Worm (Caenorhabditis elegans) whole organism, L4 larva: ENCODE measurements around the gene F54F2.9.

Experiments used
- F26F4.8 ChIP-seq: fragments of 200-800 bp; sonication (Bioruptor generic); conservative IDR thresholded peaks from 2 replicates; pipeline ENCODE4 v1.3.6; 2022; ENCODE audit warnings: missing genetic modification characterization, missing compliant biosample characterization
- F49E8.2 ChIP-seq: sonication (generic microtip); optimal IDR thresholded peaks from 2 replicates; lab custom pipeline; 2016; ENCODE audit warnings: missing compliant biosample characterization, mild to moderate bottlenecking, missing genetic modification characterization, borderline replicate concordance
- Y75B8A.6 ChIP-seq: fragments of 200-800 bp; sonication (Bioruptor generic); IDR thresholded peaks from 2 replicates; pipeline ENCODE4 v1.3.6; 2022; ENCODE audit warnings: missing genetic modification reagents, missing genetic modification characterization, missing compliant biosample characterization
- aha-1 ChIP-seq: fragments of 150-350 bp; peaks from one replicate; lab custom pipeline; 2014; ENCODE audit warnings: missing biosample characterization, missing genetic modification characterization
- aly-2 ChIP-seq: sonication (generic microtip); optimal IDR thresholded peaks from 2 replicates; lab custom pipeline; 2018; ENCODE audit warnings: missing biosample characterization, missing genetic modification characterization
- ceh-28 ChIP-seq: fragments of 150-350 bp; optimal IDR thresholded peaks from 2 replicates; lab custom pipeline; 2014; ENCODE audit warnings: missing biosample characterization, missing genetic modification reagents, missing genetic modification characterization
- ceh-44 ChIP-seq: fragments of 200-800 bp; sonication (Bioruptor generic); IDR thresholded peaks from 2 replicates; pipeline ENCODE4 v1.3.6; 2022; ENCODE audit warnings: missing genetic modification reagents, missing genetic modification characterization, missing compliant biosample characterization
- ceh-82 ChIP-seq: sonication (generic microtip); optimal IDR thresholded peaks from 2 replicates; lab custom pipeline; 2017; ENCODE audit warnings: missing biosample characterization, missing genetic modification characterization
- ces-1 ChIP-seq: fragments of 150-350 bp; sonication (generic microtip); optimal IDR thresholded peaks from 4 replicates; lab custom pipeline; 2014; ENCODE audit warnings: missing biosample characterization, missing genetic modification reagents, missing genetic modification characterization
- ctbp-1 ChIP-seq: fragments of 200-800 bp; sonication (Bioruptor generic); IDR thresholded peaks from 2 replicates; pipeline ENCODE4 v1.3.6; 2022; ENCODE audit warnings: missing genetic modification reagents, missing genetic modification characterization, missing compliant biosample characterization
- daf-8 ChIP-seq: fragments of 200-800 bp; sonication (Bioruptor generic); IDR thresholded peaks from 2 replicates; pipeline ENCODE4 v1.3.6; 2022; ENCODE audit warnings: missing genetic modification characterization, missing compliant biosample characterization
- dpl-1 ChIP-seq: fragments of 150-350 bp; optimal IDR thresholded peaks from 2 replicates; lab custom pipeline; 2014; ENCODE audit warnings: missing biosample characterization, missing genetic modification reagents, missing genetic modification characterization
- dve-1 ChIP-seq: sonication (generic microtip); optimal IDR thresholded peaks from 2 replicates; lab custom pipeline; 2017; ENCODE audit warnings: antibody characterized with exemption, mild to moderate bottlenecking, missing genetic modification characterization, missing compliant biosample characterization; ENCODE audit not compliant: insufficient read depth
- egl-27 ChIP-seq: sonication (generic microtip); optimal IDR thresholded peaks from 3 replicates; lab custom pipeline; 2017; ENCODE audit warnings: missing biosample characterization, missing genetic modification reagents, missing genetic modification characterization
- egl-43 ChIP-seq: fragments of 200-800 bp; sonication (Bioruptor generic); IDR thresholded peaks from 2 replicates; pipeline ENCODE4 v1.3.6; 2022; ENCODE audit warnings: missing genetic modification reagents, missing genetic modification characterization, missing compliant biosample characterization
- fkh-10 ChIP-seq: fragments of 150-350 bp; optimal IDR thresholded peaks from 2 replicates; lab custom pipeline; 2014; ENCODE audit warnings: missing biosample characterization, missing genetic modification reagents, missing genetic modification characterization
- fos-1 ChIP-seq: fragments of 150-350 bp; optimal IDR thresholded peaks from 2 replicates; lab custom pipeline; 2014; ENCODE audit warnings: missing biosample characterization, missing genetic modification characterization
- hif-1 ChIP-seq, 2 experiments: sonication (generic microtip); optimal IDR thresholded peaks; 2 replicates each; lab custom pipeline; 2016 to 2017; ENCODE audit warnings: missing compliant biosample characterization in 2 of 2, missing genetic modification characterization in 2 of 2, missing genetic modification reagents in 2 of 2, missing genotype in 2 of 2, mild to moderate bottlenecking in 1 of 2
- jun-1 ChIP-seq: fragments of 150-350 bp; optimal IDR thresholded peaks from 2 replicates; lab custom pipeline; 2014; ENCODE audit warnings: missing biosample characterization, missing genetic modification reagents, missing genetic modification characterization
- lim-7 ChIP-seq: fragments of 200-800 bp; sonication (Bioruptor generic); IDR thresholded peaks from 2 replicates; pipeline ENCODE4 v1.3.6; 2022; ENCODE audit warnings: missing genetic modification characterization, missing compliant biosample characterization
- lin-1 ChIP-seq: fragments of 200-800 bp; sonication (Bioruptor generic); IDR thresholded peaks from 2 replicates; pipeline ENCODE4 v1.3.6; 2022; ENCODE audit warnings: missing genetic modification reagents, missing genetic modification characterization, missing compliant biosample characterization
- lin-13 ChIP-seq: fragments of 150-350 bp; optimal IDR thresholded peaks from 2 replicates; lab custom pipeline; 2014; ENCODE audit warnings: missing biosample characterization, missing genetic modification reagents, missing genetic modification characterization
- lin-15B ChIP-seq: fragments of 150-350 bp; sonication (generic microtip); optimal IDR thresholded peaks from 3 replicates; lab custom pipeline; 2014; ENCODE audit warnings: missing biosample characterization, missing genetic modification characterization
- lin-39 ChIP-seq: fragments of 150-350 bp; optimal IDR thresholded peaks from 2 replicates; lab custom pipeline; 2014; ENCODE audit warnings: missing biosample characterization, missing genetic modification reagents, missing genetic modification characterization
- lir-3 ChIP-seq: sonication (generic microtip); optimal IDR thresholded peaks from 2 replicates; lab custom pipeline; 2016; ENCODE audit warnings: mild to moderate bottlenecking, missing genetic modification characterization, missing compliant biosample characterization
- mdl-1 ChIP-seq, 2 experiments: fragments of 150-350 bp in 1 of 2; sonication (generic microtip) in 1 of 2; optimal IDR thresholded peaks; 2 replicates each; lab custom pipeline; 2014 to 2017; ENCODE audit warnings: missing biosample characterization in 2 of 2, missing genetic modification characterization in 2 of 2
- mep-1 ChIP-seq: fragments of 150-350 bp; sonication (generic microtip); optimal IDR thresholded peaks from 3 replicates; lab custom pipeline; 2014; ENCODE audit warnings: missing biosample characterization, missing genetic modification characterization
- mes-2 ChIP-seq: sonication (generic microtip); optimal IDR thresholded peaks from 2 replicates; lab custom pipeline; 2016; ENCODE audit warnings: missing genotype, mild to moderate bottlenecking, missing genetic modification characterization, missing compliant biosample characterization; ENCODE audit not compliant: poor library complexity, severe bottlenecking
- mxl-2 ChIP-seq: fragments of 200-800 bp; sonication (Bioruptor generic); conservative IDR thresholded peaks from 2 replicates; pipeline ENCODE4 v1.3.6; 2022; ENCODE audit warnings: missing genetic modification reagents, missing genetic modification characterization, missing compliant biosample characterization
- nhr-111 ChIP-seq: fragments of 200-800 bp; sonication (Bioruptor generic); optimal IDR thresholded peaks from 2 replicates; lab custom pipeline; 2018; ENCODE audit warnings: mild to moderate bottlenecking, missing genetic modification characterization, missing compliant biosample characterization
- nhr-25 ChIP-seq: sonication (generic microtip); optimal IDR thresholded peaks from 2 replicates; lab custom pipeline; 2017; ENCODE audit warnings: missing genetic modification characterization, mild to moderate bottlenecking, missing compliant biosample characterization, antibody characterized with exemption, moderate library complexity, borderline replicate concordance; ENCODE audit not compliant: insufficient read depth
- nhr-28 ChIP-seq: fragments of 150-350 bp; optimal IDR thresholded peaks from 2 replicates; lab custom pipeline; 2014; ENCODE audit warnings: missing biosample characterization, missing genetic modification characterization
- nhr-42 ChIP-seq: fragments of 200-800 bp; sonication (Bioruptor generic); IDR thresholded peaks from 2 replicates; pipeline ENCODE4 v1.3.6; 2022; ENCODE audit warnings: missing genetic modification characterization, missing compliant biosample characterization
- nhr-6 ChIP-seq: fragments of 150-350 bp; optimal IDR thresholded peaks from 2 replicates; lab custom pipeline; 2014; ENCODE audit warnings: missing biosample characterization, missing genetic modification characterization
- nhr-76 ChIP-seq: fragments of 150-350 bp; optimal IDR thresholded peaks from 2 replicates; lab custom pipeline; 2014; ENCODE audit warnings: missing biosample characterization, missing genetic modification characterization
- pha-4 ChIP-seq, 2 experiments: fragments of 150-350 bp in 1 of 2; fragments of 200-800 bp in 1 of 2; sonication (Bioruptor generic) in 1 of 2; IDR thresholded peaks in 1 of 2; optimal IDR thresholded peaks in 1 of 2; 2 replicates each; pipeline versions ENCODE4 v1.3.6 to Lab custom; 2014 to 2022; ENCODE audit warnings: missing genetic modification characterization in 2 of 2, missing genetic modification reagents in 2 of 2, missing biosample characterization in 1 of 2, missing compliant biosample characterization in 1 of 2
- php-3 ChIP-seq: fragments of 200-800 bp; sonication (Bioruptor generic); IDR thresholded peaks from 2 replicates; pipeline ENCODE4 v1.3.6; 2022; ENCODE audit warnings: missing genetic modification reagents, missing genetic modification characterization, missing compliant biosample characterization
- pqm-1 ChIP-seq: sonication (generic microtip); optimal IDR thresholded peaks from 2 replicates; lab custom pipeline; 2017; ENCODE audit warnings: missing biosample characterization, missing genetic modification characterization
- rbr-2 ChIP-seq: sonication (generic microtip); optimal IDR thresholded peaks from 2 replicates; lab custom pipeline; 2016; ENCODE audit warnings: missing genotype, missing genetic modification characterization, missing compliant biosample characterization
- set-16 ChIP-seq: fragments of 200-800 bp; sonication (Bioruptor generic); IDR thresholded peaks from 2 replicates; pipeline ENCODE4 v1.3.6; 2022; ENCODE audit warnings: missing genetic modification reagents, missing genetic modification characterization, missing compliant biosample characterization
- skn-1 ChIP-seq: fragments of 150-350 bp; optimal IDR thresholded peaks from 2 replicates; lab custom pipeline; 2014; ENCODE audit warnings: missing biosample characterization, missing genetic modification characterization
- snpc-1.2 ChIP-seq: fragments of 200-800 bp; sonication (Bioruptor generic); IDR thresholded peaks from 2 replicates; pipeline ENCODE4 v1.3.6; 2022; ENCODE audit warnings: missing genetic modification reagents, missing genetic modification characterization, missing compliant biosample characterization
- unc-130 ChIP-seq: sonication (generic microtip); optimal IDR thresholded peaks from 2 replicates; lab custom pipeline; 2016; ENCODE audit warnings: missing genetic modification reagents, missing genetic modification characterization, missing compliant biosample characterization
- zfp-2 ChIP-seq: sonication (generic microtip); optimal IDR thresholded peaks from 2 replicates; lab custom pipeline; 2016; ENCODE audit warnings: mild to moderate bottlenecking, missing genetic modification characterization, missing compliant biosample characterization
- zip-11 ChIP-seq: fragments of 200-800 bp; sonication (Bioruptor generic); IDR thresholded peaks from 2 replicates; pipeline ENCODE4 v1.3.6; 2022; ENCODE audit warnings: missing genetic modification characterization, missing compliant biosample characterization
- zip-2 ChIP-seq: fragments of 150-350 bp; optimal IDR thresholded peaks from 2 replicates; lab custom pipeline; 2014; ENCODE audit warnings: missing biosample characterization, missing genetic modification characterization
- ztf-11 ChIP-seq: fragments of 150-350 bp; optimal IDR thresholded peaks from 2 replicates; lab custom pipeline; 2014; ENCODE audit warnings: missing biosample characterization, missing genetic modification characterization

The F54F2.9 gene

DNA sequence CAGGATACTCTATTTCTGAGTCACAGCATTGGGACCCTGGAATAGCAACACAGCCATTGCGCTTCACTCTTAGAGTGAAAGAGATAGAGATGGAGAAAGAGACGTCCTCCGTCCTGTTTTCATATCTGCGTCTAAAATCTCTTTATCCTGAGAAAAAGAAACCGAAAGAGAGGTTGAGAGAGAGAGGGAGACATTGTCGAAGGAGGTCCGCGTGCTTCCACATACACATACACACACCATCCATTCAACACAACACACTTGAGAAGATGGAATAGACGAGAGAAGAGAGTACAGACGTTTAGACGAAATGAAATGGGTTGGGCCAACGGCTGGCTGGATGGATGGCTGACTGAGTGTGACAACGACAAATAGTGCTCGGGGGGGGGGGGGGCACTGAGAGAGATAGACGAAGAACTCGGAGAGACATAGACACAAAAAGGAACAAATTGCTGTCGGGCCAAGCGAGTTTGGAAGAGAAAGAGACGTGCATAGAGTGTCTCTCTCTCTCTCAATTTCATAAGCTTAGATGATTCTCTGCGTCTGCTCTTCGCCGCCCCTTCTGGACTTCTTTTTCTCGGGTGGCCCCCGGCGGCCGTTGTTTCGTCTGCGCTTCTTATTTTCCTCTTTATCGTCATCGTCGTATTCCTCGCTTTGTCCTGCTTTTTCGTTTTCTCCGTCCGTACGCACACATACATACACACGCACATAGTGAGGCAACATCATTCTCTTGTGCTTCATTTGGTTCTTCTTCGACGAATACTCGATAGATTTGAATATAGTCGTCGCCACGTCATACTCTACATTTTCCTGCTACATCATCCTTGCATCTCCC is 26.8 kb downstream of the F54F2.9 start, which contains the start of gene F54F2.6 (continued):
- TF ChIP-seq F49E8.2 (tag; lab: Kevin White, UChicago) (no peak), nhr-42 (GFP tag; lab: Robert Waterston, UW) (no peak), aly-2 (tag; lab: Kevin White, UChicago) (no peak), nhr-111 (GFP tag; lab: Kevin White, UChicago) (no peak), lir-3 (tag; lab: Kevin White, UChicago) (no peak), nhr-28 (tag; lab: Kevin White, UChicago) (peak; percentile 65), aha-1 (tag; lab: Kevin White, UChicago) (peak; percentile 99), zip-2 (tag; lab: Kevin White, UChicago) (peak; percentile 25), pha-4 (GFP tag; IDR thresholded peaks at IDR 0.05; lab: Robert Waterston, UW) (peak; percentile 91), pha-4 (tag; optimal IDR thresholded peaks at IDR 0.05; lab: Kevin White, UChicago) (peak; percentile 20), lin-15B (tag; lab: Kevin White, UChicago) (no peak), fkh-10 (GFP tag; lab: Kevin White, UChicago) (peak; percentile 74), nhr-25 (tag; lab: Kevin White, UChicago) (peak; percentile 10), lin-1 (GFP tag; lab: Robert Waterston, UW) (peak; percentile 58), php-3 (GFP tag; lab: Robert Waterston, UW) (no peak), ceh-28 (peak; percentile 7), mdl-1 (tag; optimal IDR thresholded peaks at IDR 0.05; lab: Kevin White, UChicago) (peak; percentile 69 to 98), snpc-1.2 (GFP tag; lab: Robert Waterston, UW) (no peak), mep-1 (tag; lab: Kevin White, UChicago) (peak; percentile 86), daf-8 (GFP tag; lab: Robert Waterston, UW) (no peak)

ce11 chrIII:8797211-8797733 is 29.8 kb downstream of the F54F2.9 start:
- no peak for TF ChIP-seq egl-27
- no peak for TF ChIP-seq Y75B8A.6
- no peak for TF ChIP-seq ceh-82 (tag; lab: Kevin White, UChicago)
- TF ChIP-seq pqm-1 (tag; lab: Kevin White, UChicago) = peak; percentile 94
- peak; percentile 46 to 80 for TF ChIP-seq hif-1 (tag; optimal IDR thresholded peaks at IDR 0.05; lab: Kevin White, UChicago)
- TF ChIP-seq F26F4.8 (GFP tag; lab: Robert Waterston, UW) = no peak
- TF ChIP-seq set-16 = peak; percentile 58
- TF ChIP-seq egl-43 (GFP tag; lab: Robert Waterston, UW) = 0 out of 2 replicates have a peak, but pooled peaks have one; percentile 66
- TF ChIP-seq lim-7 (GFP tag; lab: Robert Waterston, UW) = 0 out of 2 replicates have a peak, but pooled peaks have one; percentile 43
- TF ChIP-seq ztf-11 (tag; lab: Kevin White, UChicago) = no peak
- peak; percentile 97 for TF ChIP-seq dve-1 (tag; lab: Kevin White, UChicago)
- TF ChIP-seq fos-1 (tag; lab: Kevin White, UChicago) = no peak
- TF ChIP-seq jun-1 (tag; lab: Kevin White, UChicago) = peak; percentile 82
- peak; percentile 58 for TF ChIP-seq dpl-1 (GFP tag; lab: Kevin White, UChicago)
- peak; percentile 92 for TF ChIP-seq rbr-2 (tag; lab: Kevin White, UChicago)
- no peak for TF ChIP-seq skn-1 (tag; lab: Kevin White, UChicago)
- TF ChIP-seq unc-130 (GFP tag; lab: Kevin White, UChicago) = no peak
- no peak for TF ChIP-seq lir-3 (tag; lab: Kevin White, UChicago)
- peak; percentile 77 to 97 for TF ChIP-seq mdl-1 (tag; optimal IDR thresholded peaks at IDR 0.05; lab: Kevin White, UChicago)
- no peak for TF ChIP-seq mxl-2 (GFP tag; lab: Robert Waterston, UW)
- TF ChIP-seq nhr-76 (tag; lab: Kevin White, UChicago) = no peak
- no peak for TF ChIP-seq lin-39
- no peak for TF ChIP-seq zip-11
- TF ChIP-seq ctbp-1 (GFP tag; lab: Robert Waterston, UW) = peak; percentile 92
- TF ChIP-seq ceh-28 = no peak
- TF ChIP-seq zfp-2 (tag; lab: Kevin White, UChicago) = peak; percentile 57
- no peak for TF ChIP-seq daf-8 (GFP tag; lab: Robert Waterston, UW)
- TF ChIP-seq ces-1 (GFP tag; lab: Kevin White, UChicago) = no peak
- peak; percentile 79 for TF ChIP-seq lin-13 (GFP tag; lab: Kevin White, UChicago)
- TF ChIP-seq mes-2 (tag; lab: Kevin White, UChicago) = peak; percentile 56
- 0 out of 2 replicates have a peak, but pooled peaks have one; percentile 20 for TF ChIP-seq ceh-44 (GFP tag; lab: Robert Waterston, UW)
- TF ChIP-seq nhr-6 (tag; lab: Kevin White, UChicago) = peak; percentile 40
